Fruit fly (Drosophila melanogaster) whole organism, prepupa: ENCODE data around the gene Lmpt.

ENCODE experiments used
- CG10669 ChIP-seq: fragments of 200-800 bp; sonication (Bioruptor generic); optimal IDR thresholded peaks from 3 replicates; lab custom pipeline; 2018; ENCODE audit warnings: missing biosample characterization, mild to moderate bottlenecking, missing genetic modification characterization, moderate library complexity
- CG11294 ChIP-seq: fragments of 200-800 bp; sonication (Bioruptor generic); IDR thresholded peaks from 2 replicates; pipeline ENCODE4 v1.3.6; 2022; ENCODE audit warnings: missing biosample characterization, missing genetic modification characterization
- CG11762 ChIP-seq: fragments of 200-800 bp; sonication (Bioruptor generic); optimal IDR thresholded peaks from 3 replicates; lab custom pipeline; 2016; ENCODE audit warnings: missing biosample characterization, missing genetic modification characterization; ENCODE audit not compliant: insufficient read depth
- CG15336 ChIP-seq: fragments of 200-800 bp; sonication (Bioruptor generic); IDR thresholded peaks from 2 replicates; pipeline ENCODE4 v1.3.6; 2022; ENCODE audit warnings: missing biosample characterization, missing genetic modification characterization
- CG31627 ChIP-seq: fragments of 200-800 bp; sonication (Bioruptor generic); optimal IDR thresholded peaks from 3 replicates; lab custom pipeline; 2016; ENCODE audit warnings: missing biosample characterization, missing genetic modification characterization
- CG32006 ChIP-seq: fragments of 200-800 bp; sonication (Bioruptor generic); optimal IDR thresholded peaks from 3 replicates; lab custom pipeline; 2017; ENCODE audit warnings: missing biosample characterization, mild to moderate bottlenecking, missing genetic modification characterization
- CG3919 ChIP-seq: fragments of 200-800 bp; sonication (Bioruptor generic); optimal IDR thresholded peaks from 3 replicates; lab custom pipeline; 2016; ENCODE audit warnings: missing biosample characterization, missing genetic modification characterization
- CG4318 ChIP-seq: fragments of 200-800 bp; sonication (Bioruptor generic); optimal IDR thresholded peaks from 3 replicates; lab custom pipeline; 2017; ENCODE audit warnings: missing biosample characterization, mild to moderate bottlenecking, missing genetic modification characterization
- CG6163 ChIP-seq: fragments of 200-800 bp; sonication (Bioruptor generic); IDR thresholded peaks from 3 replicates; pipeline ENCODE4 v1.3.6; 2022; ENCODE audit warnings: missing biosample characterization, missing genetic modification characterization
- CG6276 ChIP-seq: fragments of 200-800 bp; sonication (Bioruptor generic); optimal IDR thresholded peaks from 2 replicates; lab custom pipeline; 2017; ENCODE audit warnings: missing biosample characterization, mild to moderate bottlenecking, missing genetic modification characterization
- CG6808 ChIP-seq: fragments of 200-800 bp; sonication (Bioruptor generic); optimal IDR thresholded peaks from 3 replicates; lab custom pipeline; 2017; ENCODE audit warnings: missing biosample characterization, missing genetic modification characterization, mild to moderate bottlenecking, moderate library complexity, missing genetic modification reagents
- CG6854 ChIP-seq: fragments of 200-800 bp; sonication (Bioruptor generic); optimal IDR thresholded peaks from 2 replicates; lab custom pipeline; 2017; ENCODE audit warnings: missing biosample characterization, mild to moderate bottlenecking, missing genetic modification characterization
- CG8119 ChIP-seq: fragments of 200-800 bp; sonication (Bioruptor generic); IDR thresholded peaks from 3 replicates; pipeline ENCODE4 v1.3.6; 2022; ENCODE audit warnings: missing biosample characterization, missing genetic modification characterization
- CG8319 ChIP-seq: fragments of 200-800 bp; sonication (Bioruptor generic); optimal IDR thresholded peaks from 3 replicates; lab custom pipeline; 2016; ENCODE audit warnings: missing biosample characterization, missing genetic modification characterization
- CG8632 ChIP-seq: fragments of 200-800 bp; sonication (Bioruptor generic); optimal IDR thresholded peaks from 3 replicates; lab custom pipeline; 2016; ENCODE audit warnings: missing biosample characterization, missing genetic modification characterization
- Eip78C ChIP-seq: fragments of 200-800 bp; sonication (Bioruptor generic); peaks from one replicate; lab custom pipeline; 2016; ENCODE audit warnings: missing biosample characterization, missing genetic modification characterization
- Ets21C ChIP-seq: fragments of 200-800 bp; sonication (Bioruptor generic); optimal IDR thresholded peaks from 3 replicates; lab custom pipeline; 2016; ENCODE audit warnings: missing biosample characterization, missing genetic modification characterization
- Gug ChIP-seq: fragments of 200-800 bp; sonication (Bioruptor generic); IDR thresholded peaks from 2 replicates; pipeline ENCODE4 v1.3.6; 2022; ENCODE audit warnings: missing biosample characterization, missing genetic modification characterization
- Hr4 ChIP-seq: fragments of 200-800 bp; sonication (Bioruptor generic); optimal IDR thresholded peaks from 3 replicates; lab custom pipeline; 2016; ENCODE audit warnings: missing biosample characterization, missing genetic modification characterization
- Met ChIP-seq: fragments of 200-800 bp; sonication (Bioruptor generic); optimal IDR thresholded peaks from 3 replicates; lab custom pipeline; 2016; ENCODE audit warnings: missing biosample characterization, missing genetic modification characterization
- OdsH ChIP-seq: fragments of 200-800 bp; sonication (Bioruptor generic); optimal IDR thresholded peaks from 3 replicates; lab custom pipeline; 2016; ENCODE audit warnings: missing biosample characterization, missing genetic modification characterization
- Smox ChIP-seq: fragments of 200-800 bp; sonication (Bioruptor generic); optimal IDR thresholded peaks from 3 replicates; lab custom pipeline; 2016; ENCODE audit warnings: missing biosample characterization, missing genetic modification characterization
- achi ChIP-seq: fragments of 200-800 bp; sonication (Bioruptor generic); optimal IDR thresholded peaks from 3 replicates; lab custom pipeline; 2016; ENCODE audit warnings: missing biosample characterization, missing genetic modification characterization
- cyc ChIP-seq: fragments of 200-800 bp; sonication (Bioruptor generic); optimal IDR thresholded peaks from 3 replicates; lab custom pipeline; 2016; ENCODE audit warnings: missing biosample characterization, missing genetic modification characterization
- dac ChIP-seq: fragments of 200-800 bp; sonication (Bioruptor generic); optimal IDR thresholded peaks from 2 replicates; lab custom pipeline; 2017; ENCODE audit warnings: missing biosample characterization, mild to moderate bottlenecking, missing genetic modification characterization
- dsx ChIP-seq: fragments of 200-800 bp; optimal IDR thresholded peaks from 3 replicates; lab custom pipeline; 2019; ENCODE audit warnings: missing biosample characterization, mild to moderate bottlenecking, missing genetic modification characterization, moderate library complexity; ENCODE audit not compliant: poor library complexity, severe bottlenecking
- eg ChIP-seq: fragments of 200-800 bp; sonication (Bioruptor generic); IDR thresholded peaks from 3 replicates; pipeline ENCODE4 v1.3.6; 2022; ENCODE audit warnings: missing biosample characterization, missing genetic modification characterization
- esn ChIP-seq: fragments of 200-800 bp; sonication (Bioruptor generic); optimal IDR thresholded peaks from 2 replicates; lab custom pipeline; 2016; ENCODE audit warnings: missing biosample characterization, mild to moderate bottlenecking, missing genetic modification characterization, moderate library complexity
- lz ChIP-seq: fragments of 200-800 bp; sonication (Bioruptor generic); optimal IDR thresholded peaks from 3 replicates; lab custom pipeline; 2016; ENCODE audit warnings: missing biosample characterization, missing genetic modification characterization
- pdm3 ChIP-seq: fragments of 200-800 bp; sonication (Bioruptor generic); optimal IDR thresholded peaks from 3 replicates; lab custom pipeline; 2016; ENCODE audit warnings: missing biosample characterization, missing genetic modification characterization
- salr ChIP-seq, 2 experiments: fragments of 200-800 bp; sonication (Bioruptor generic); optimal IDR thresholded peaks; 3 replicates each; lab custom pipeline; 2016 to 2018; ENCODE audit warnings: missing biosample characterization in 2 of 2, missing genetic modification characterization in 2 of 2, mild to moderate bottlenecking in 1 of 2
- spab ChIP-seq: fragments of 200-800 bp; sonication (Bioruptor generic); optimal IDR thresholded peaks from 2 replicates; lab custom pipeline; 2017; ENCODE audit warnings: missing biosample characterization, mild to moderate bottlenecking, missing genetic modification characterization, missing genetic modification reagents
- ss ChIP-seq, 2 experiments: fragments of 200-800 bp; sonication (Bioruptor generic); optimal IDR thresholded peaks; 2 replicates in 1 of 2; 3 replicates in 1 of 2; lab custom pipeline; 2017 to 2018; ENCODE audit warnings: mild to moderate bottlenecking in 2 of 2, missing biosample characterization in 2 of 2, missing genetic modification characterization in 2 of 2, moderate library complexity in 1 of 2
- svp ChIP-seq: fragments of 200-800 bp; sonication (Bioruptor generic); peaks from one replicate; lab custom pipeline; 2016; ENCODE audit warnings: missing biosample characterization, missing genetic modification characterization
- vri ChIP-seq: fragments of 200-800 bp; sonication (Bioruptor generic); optimal IDR thresholded peaks from 3 replicates; lab custom pipeline; 2016; ENCODE audit warnings: missing biosample characterization, mild to moderate bottlenecking, missing genetic modification characterization

The Lmpt gene

dm6 chr3L:16881097-16881496, 16.0 kb downstream of the Lmpt start:
- TF ChIP-seq CG6276 (GFP tag; lab: Kevin White, UChicago): peak; percentile 7
- TF ChIP-seq CG6808 (GFP tag; lab: Kevin White, UChicago): no peak
- TF ChIP-seq CG6163 (GFP tag; lab: Robert Waterston, UW): no peak
- no peak for TF ChIP-seq CG11294 (GFP tag; lab: Robert Waterston, UW)
- no peak for TF ChIP-seq Smox (GFP tag; lab: Kevin White, UChicago)
- 0 out of 3 replicates have a peak, but pooled peaks have one; percentile 29 for TF ChIP-seq eg (GFP tag; lab: Robert Waterston, UW)
- TF ChIP-seq CG8632 (GFP tag; lab: Kevin White, UChicago): no peak
- no peak for TF ChIP-seq CG4318 (GFP tag; lab: Kevin White, UChicago)
- TF ChIP-seq OdsH (GFP tag; lab: Kevin White, UChicago): no peak
- no peak for TF ChIP-seq Met (GFP tag; lab: Kevin White, UChicago)
- no peak for TF ChIP-seq dsx (GFP tag; lab: Kevin White, UChicago)
- TF ChIP-seq CG3919 (GFP tag; lab: Kevin White, UChicago): no peak
- no peak for TF ChIP-seq CG8319
- no peak for TF ChIP-seq Hr4
- TF ChIP-seq CG11762: no peak
- no peak for TF ChIP-seq achi (GFP tag; lab: Kevin White, UChicago)
- no peak for TF ChIP-seq Gug
- TF ChIP-seq cyc: no peak
- no peak for TF ChIP-seq lz (GFP tag; lab: Kevin White, UChicago)
- no peak for TF ChIP-seq esn (GFP tag; lab: Kevin White, UChicago)
- TF ChIP-seq CG6854 (GFP tag; lab: Kevin White, UChicago): no peak
- peak; percentile 5 for TF ChIP-seq Eip78C (GFP tag; lab: Kevin White, UChicago)
- TF ChIP-seq dac (GFP tag; lab: Kevin White, UChicago): no peak
- no peak for TF ChIP-seq spab (GFP tag; lab: Kevin White, UChicago)
- TF ChIP-seq CG32006 (GFP tag; lab: Kevin White, UChicago): peak; percentile 44
- TF ChIP-seq CG10669 (GFP tag; lab: Kevin White, UChicago): no peak
- TF ChIP-seq Ets21C (GFP tag; lab: Kevin White, UChicago): no peak
- no peak for TF ChIP-seq CG31627 (GFP tag; lab: Kevin White, UChicago)

- TF ChIP-seq CG8632 (GFP tag; lab: Kevin White, UChicago) (no peak), esn (GFP tag; lab: Kevin White, UChicago) (peak; percentile 17), svp (GFP tag; lab: Kevin White, UChicago) (no peak), vri (peak; percentile 5), eg (GFP tag; lab: Robert Waterston, UW) (no peak), dsx (GFP tag; lab: Kevin White, UChicago) (peak; percentile 54), pdm3 (GFP tag; lab: Kevin White, UChicago) (peak; percentile 32), Eip78C (GFP tag; lab: Kevin White, UChicago) (peak; percentile 27), Met (GFP tag; lab: Kevin White, UChicago) (peak; percentile 10)
Observed at dm6 chr3L:16884037-16884436, 18.9 kb downstream of the Lmpt start.

DNA sequence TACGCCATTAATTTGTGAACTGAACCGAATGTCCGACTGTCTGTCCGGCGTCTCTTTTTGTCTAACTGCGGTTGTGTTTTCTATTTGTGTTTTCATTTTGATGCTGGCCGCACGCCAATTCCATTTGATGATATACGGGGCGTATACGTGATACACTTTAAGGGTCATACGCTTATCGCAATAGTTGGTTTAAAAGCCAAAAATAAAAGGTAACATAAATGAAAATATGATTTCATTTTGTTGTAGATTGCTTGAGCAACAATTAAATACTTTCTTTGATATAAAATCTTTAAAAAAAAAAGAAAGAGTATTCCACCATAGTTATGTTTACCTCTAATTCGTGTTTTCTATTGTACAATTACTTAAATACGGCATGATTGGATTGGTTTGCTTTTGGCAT, 19.9 kb downstream of the Lmpt start:
- TF ChIP-seq salr (GFP tag; optimal IDR thresholded peaks at IDR 0.05; lab: Kevin White, UChicago) (peak in 1 of 2 experiments; percentile 12), CG32006 (GFP tag; lab: Kevin White, UChicago) (peak; percentile 18), CG6276 (GFP tag; lab: Kevin White, UChicago) (peak; percentile 12), CG11294 (GFP tag; lab: Robert Waterston, UW) (0 out of 2 replicates have a peak, but pooled peaks have one; percentile 29), Hr4 (peak; percentile 19), CG6163 (GFP tag; lab: Robert Waterston, UW) (0 out of 3 replicates have a peak, but pooled peaks have one; percentile 28), CG8119 (GFP tag; lab: Robert Waterston, UW) (peak; percentile 53; the same call in 2 of the 3 replicates), CG15336 (GFP tag; lab: Robert Waterston, UW) (peak; percentile 71), ss (GFP tag; optimal IDR thresholded peaks at IDR 0.05; lab: Kevin White, UChicago) (no peak), Met (GFP tag; lab: Kevin White, UChicago) (no peak), eg (GFP tag; lab: Robert Waterston, UW) (peak; percentile 62)
- TF ChIP-seq, all 60 proteins: peak for 9
